Fruit fly (Drosophila melanogaster) whole organism, embryonic: Measurements from ENCODE around the gene dpr15.

Source experiments
- Awh ChIP-seq: fragments of 200-800 bp; sonication (Bioruptor generic); IDR thresholded peaks from 2 replicates; pipeline ENCODE4, ENCODE4 v1.3.6; 2022; ENCODE audit warnings: missing biosample characterization, missing genetic modification characterization
- CG1024 ChIP-seq: fragments of 200-800 bp; sonication (Bioruptor generic); IDR thresholded peaks from 2 replicates; pipeline ENCODE4 v1.3.6; 2022; ENCODE audit warnings: missing biosample characterization, missing genetic modification characterization
- CG12104 ChIP-seq: fragments of 200-800 bp; sonication (Bioruptor generic); optimal IDR thresholded peaks from 3 replicates; lab custom pipeline; 2016; ENCODE audit warnings: missing biosample characterization, missing genetic modification characterization
- CG12299 ChIP-seq: fragments of 200-800 bp; sonication (Bioruptor generic); optimal IDR thresholded peaks from 2 replicates; lab custom pipeline; 2018; ENCODE audit warnings: missing biosample characterization, mild to moderate bottlenecking, missing genetic modification characterization
- CG13894 ChIP-seq: fragments of 200-800 bp; sonication (Bioruptor generic); optimal IDR thresholded peaks from 3 replicates; lab custom pipeline; 2018; ENCODE audit warnings: missing biosample characterization, mild to moderate bottlenecking, missing genetic modification characterization, moderate library complexity
- CG14667 ChIP-seq: fragments of 200-800 bp; sonication (Bioruptor generic); IDR thresholded peaks from 2 replicates; pipeline ENCODE4 v1.3.6; 2022; ENCODE audit warnings: missing biosample characterization, missing genetic modification characterization
- CG15073 ChIP-seq: fragments of 200-800 bp; sonication (Bioruptor generic); optimal IDR thresholded peaks from 2 replicates; lab custom pipeline; 2016; ENCODE audit warnings: missing biosample characterization, missing genetic modification characterization
- CG15269 ChIP-seq: fragments of 200-800 bp; sonication (Bioruptor generic); optimal IDR thresholded peaks from 2 replicates; lab custom pipeline; 2018; ENCODE audit warnings: missing biosample characterization, mild to moderate bottlenecking, missing genetic modification characterization, moderate library complexity
- CG15696 ChIP-seq: fragments of 200-800 bp; sonication (Bioruptor generic); optimal IDR thresholded peaks from 2 replicates; lab custom pipeline; 2019; ENCODE audit warnings: missing biosample characterization, mild to moderate bottlenecking, missing genetic modification characterization, moderate library complexity
- CG1602 ChIP-seq: fragments of 200-800 bp; sonication (Bioruptor generic); optimal IDR thresholded peaks from 3 replicates; lab custom pipeline; 2016; ENCODE audit warnings: missing biosample characterization, missing genetic modification characterization
- CG17612 ChIP-seq: fragments of 200-800 bp; sonication (Bioruptor generic); IDR thresholded peaks from 2 replicates; pipeline ENCODE4 v1.3.6; 2022; ENCODE audit warnings: missing biosample characterization, missing genetic modification characterization
- CG18764 ChIP-seq: fragments of 200-800 bp; sonication (Bioruptor generic); optimal IDR thresholded peaks from 3 replicates; lab custom pipeline; 2016; ENCODE audit warnings: missing biosample characterization, missing genetic modification characterization
- CG30020 ChIP-seq: fragments of 200-800 bp; optimal IDR thresholded peaks from 2 replicates; lab custom pipeline; 2019; ENCODE audit warnings: missing biosample characterization, mild to moderate bottlenecking, missing genetic modification characterization, moderate library complexity
- CG31441 ChIP-seq: fragments of 200-800 bp; sonication (Bioruptor generic); IDR thresholded peaks from 2 replicates; pipeline ENCODE4 v1.3.6; 2022; ENCODE audit warnings: missing biosample characterization, missing genetic modification characterization
- CG3163 ChIP-seq: fragments of 200-800 bp; sonication (Bioruptor generic); optimal IDR thresholded peaks from 3 replicates; lab custom pipeline; 2016; ENCODE audit warnings: missing biosample characterization, missing genetic modification characterization
- CG32532 ChIP-seq: fragments of 200-800 bp; sonication (Bioruptor generic); IDR thresholded peaks from 2 replicates; pipeline ENCODE4 v1.3.6; 2022; ENCODE audit warnings: missing biosample characterization, missing genetic modification characterization
- CG9727 ChIP-seq: fragments of 200-800 bp; sonication (Bioruptor generic); optimal IDR thresholded peaks from 3 replicates; lab custom pipeline; 2017; ENCODE audit warnings: missing biosample characterization, mild to moderate bottlenecking, missing genetic modification characterization
- CG9876 ChIP-seq: fragments of 200-800 bp; sonication (Bioruptor generic); optimal IDR thresholded peaks from 2 replicates; lab custom pipeline; 2016; ENCODE audit warnings: missing biosample characterization, missing genetic modification characterization
- Dbx ChIP-seq: fragments of 200-800 bp; sonication (Bioruptor generic); IDR thresholded peaks from 3 replicates; pipeline ENCODE4 v1.3.6; 2022; ENCODE audit warnings: missing biosample characterization, missing genetic modification characterization
- Dek ChIP-seq: fragments of 200-800 bp; sonication (Bioruptor generic); optimal IDR thresholded peaks from 3 replicates; lab custom pipeline; 2019; ENCODE audit warnings: missing biosample characterization, mild to moderate bottlenecking, missing genetic modification characterization, moderate library complexity
- Dll ChIP-seq: fragments of 200-800 bp; sonication (Bioruptor generic); IDR thresholded peaks from 4 replicates; pipeline ENCODE4 v1.3.6; 2022; ENCODE audit warnings: missing biosample characterization, missing genetic modification characterization; ENCODE audit not compliant: partially characterized antibody
- Fer2 ChIP-seq: fragments of 200-800 bp; sonication (Bioruptor generic); optimal IDR thresholded peaks from 2 replicates; lab custom pipeline; 2018; ENCODE audit warnings: missing biosample characterization, mild to moderate bottlenecking, missing genetic modification characterization, moderate library complexity
- HHEX ChIP-seq: fragments of 200-800 bp; sonication (Bioruptor generic); optimal IDR thresholded peaks from 3 replicates; lab custom pipeline; 2017; ENCODE audit warnings: missing biosample characterization, mild to moderate bottlenecking, missing genetic modification characterization, missing genetic modification reagents
- MESR4 ChIP-seq: fragments of 200-800 bp; sonication (Bioruptor generic); optimal IDR thresholded peaks from 2 replicates; lab custom pipeline; 2018; ENCODE audit warnings: missing biosample characterization, mild to moderate bottlenecking, missing genetic modification characterization, moderate library complexity
- Nf-YB ChIP-seq: fragments of 200-800 bp; sonication (Bioruptor generic); optimal IDR thresholded peaks from 3 replicates; lab custom pipeline; 2019; ENCODE audit warnings: missing biosample characterization, mild to moderate bottlenecking, missing genetic modification characterization, moderate library complexity
- Oli ChIP-seq: fragments of 200-800 bp; sonication (Bioruptor generic); optimal IDR thresholded peaks from 2 replicates; lab custom pipeline; 2018; ENCODE audit warnings: missing biosample characterization, mild to moderate bottlenecking, missing genetic modification characterization, moderate library complexity
- Side ChIP-seq: fragments of 200-800 bp; sonication (Bioruptor generic); optimal IDR thresholded peaks from 2 replicates; lab custom pipeline; 2016; ENCODE audit warnings: missing biosample characterization, missing genetic modification characterization
- Taf1 ChIP-seq: fragments of 200-800 bp; sonication (Bioruptor generic); IDR thresholded peaks from 2 replicates; pipeline ENCODE4 v1.3.6; 2022; ENCODE audit warnings: missing biosample characterization, missing genetic modification characterization
- ato ChIP-seq: fragments of 200-800 bp; sonication (Bioruptor generic); IDR thresholded peaks from 2 replicates; pipeline ENCODE4 v1.3.6; 2022; ENCODE audit warnings: missing biosample characterization, missing genetic modification characterization; ENCODE audit not compliant: partially characterized antibody
- az2 ChIP-seq: fragments of 200-800 bp; sonication (Bioruptor generic); optimal IDR thresholded peaks from 3 replicates; lab custom pipeline; 2016; ENCODE audit warnings: missing biosample characterization, missing genetic modification characterization
- cg ChIP-seq: fragments of 200-800 bp; sonication (Bioruptor generic); optimal IDR thresholded peaks from 3 replicates; lab custom pipeline; 2019; ENCODE audit warnings: missing biosample characterization, mild to moderate bottlenecking, missing genetic modification characterization, moderate library complexity
- chinmo ChIP-seq: fragments of 200-800 bp; sonication (Bioruptor generic); IDR thresholded peaks from 4 replicates; pipeline ENCODE4 v1.3.6; 2022; ENCODE audit warnings: missing biosample characterization, missing genetic modification characterization; ENCODE audit not compliant: partially characterized antibody
- croc ChIP-seq: fragments of 200-800 bp; sonication (Bioruptor generic); conservative IDR thresholded peaks from 3 replicates; pipeline ENCODE4 v1.3.6; 2022; ENCODE audit warnings: missing biosample characterization, missing genetic modification characterization
- ham ChIP-seq: fragments of 200-800 bp; sonication (Bioruptor generic); IDR thresholded peaks from 2 replicates; pipeline ENCODE4 v1.3.6; 2022; ENCODE audit warnings: missing biosample characterization, missing genetic modification characterization
- hbn ChIP-seq: fragments of 200-800 bp; sonication (Bioruptor generic); IDR thresholded peaks from 2 replicates; pipeline ENCODE4 v1.3.6; 2022; ENCODE audit warnings: missing biosample characterization, missing genetic modification characterization; ENCODE audit not compliant: partially characterized antibody
- knrl ChIP-seq: fragments of 200-800 bp; sonication (Bioruptor generic); IDR thresholded peaks from 3 replicates; pipeline ENCODE4 v1.3.6; 2022; ENCODE audit warnings: missing biosample characterization, missing genetic modification characterization; ENCODE audit not compliant: partially characterized antibody
- maf-S ChIP-seq: fragments of 200-800 bp; sonication (Bioruptor generic); optimal IDR thresholded peaks from 2 replicates; lab custom pipeline; 2016; ENCODE audit warnings: missing biosample characterization, missing genetic modification characterization
- mirr ChIP-seq: fragments of 200-800 bp; sonication (Bioruptor generic); optimal IDR thresholded peaks from 3 replicates; lab custom pipeline; 2018; ENCODE audit warnings: missing biosample characterization, mild to moderate bottlenecking, missing genetic modification characterization
- nmo ChIP-seq: fragments of 200-800 bp; sonication (Bioruptor generic); optimal IDR thresholded peaks from 2 replicates; lab custom pipeline; 2018; ENCODE audit warnings: missing biosample characterization, mild to moderate bottlenecking, missing genetic modification characterization, moderate library complexity
- odd ChIP-seq: fragments of 200-800 bp; sonication (Bioruptor generic); optimal IDR thresholded peaks from 2 replicates; lab custom pipeline; 2017; ENCODE audit warnings: missing biosample characterization, mild to moderate bottlenecking, missing genetic modification characterization
- pum ChIP-seq: fragments of 200-800 bp; sonication (Bioruptor generic); optimal IDR thresholded peaks from 2 replicates; lab custom pipeline; 2016; ENCODE audit warnings: missing biosample characterization, missing genetic modification characterization
- row ChIP-seq: fragments of 200-800 bp; sonication (Bioruptor generic); IDR thresholded peaks from 3 replicates; pipeline ENCODE4 v1.3.6; 2022; ENCODE audit warnings: missing biosample characterization, missing genetic modification characterization
- sd ChIP-seq: fragments of 200-800 bp; sonication (Bioruptor generic); optimal IDR thresholded peaks from 3 replicates; lab custom pipeline; 2018; ENCODE audit warnings: missing biosample characterization, mild to moderate bottlenecking, missing genetic modification characterization, moderate library complexity
- sr ChIP-seq: fragments of 200-800 bp; sonication (Bioruptor generic); IDR thresholded peaks from 3 replicates; pipeline ENCODE4 v1.3.6; 2022; ENCODE audit warnings: missing biosample characterization, missing genetic modification characterization
- stwl ChIP-seq: fragments of 200-800 bp; sonication (Bioruptor generic); optimal IDR thresholded peaks from 3 replicates; lab custom pipeline; 2018; ENCODE audit warnings: missing biosample characterization, mild to moderate bottlenecking, missing genetic modification characterization, moderate library complexity
- unc-4 ChIP-seq: fragments of 200-800 bp; sonication (Bioruptor generic); IDR thresholded peaks from 2 replicates; pipeline ENCODE4 v1.3.6; 2022; ENCODE audit warnings: missing biosample characterization, missing genetic modification characterization; ENCODE audit not compliant: partially characterized antibody
- wek ChIP-seq: fragments of 200-800 bp; sonication (Bioruptor generic); optimal IDR thresholded peaks from 3 replicates; lab custom pipeline; 2018; ENCODE audit warnings: missing biosample characterization, mild to moderate bottlenecking, missing genetic modification characterization, moderate library complexity
- yki ChIP-seq: fragments of >200 bp; optimal IDR thresholded peaks from 3 replicates; lab custom pipeline; 2018
- zen ChIP-seq: fragments of 200-800 bp; sonication (Bioruptor generic); optimal IDR thresholded peaks from 3 replicates; lab custom pipeline; 2018; ENCODE audit warnings: missing biosample characterization, mild to moderate bottlenecking, missing genetic modification characterization, moderate library complexity

The dpr15 gene

dm6 chr3R:12128151-12128970 lies 30.0 kb downstream of the dpr15 start, which contains the start of gene CG4702 (continued):
- TF ChIP-seq CG1602 (GFP tag; lab: Kevin White, UChicago) (no peak), Nf-YB (no peak), CG1024 (GFP tag; lab: Robert Waterston, UW) (no peak), CG12104 (GFP tag; lab: Kevin White, UChicago) (no peak), Taf1 (GFP tag; lab: Robert Waterston, UW) (no peak), CG30020 (tag; lab: Kevin White, UChicago) (no peak), cg (no peak), az2 (GFP tag; lab: Kevin White, UChicago) (no peak), croc (GFP tag; lab: Robert Waterston, UW) (no peak), Awh (GFP tag; lab: Robert Waterston, UW) (no peak), Fer2 (tag; lab: Kevin White, UChicago) (no peak), CG13894 (tag; lab: Kevin White, UChicago) (no peak), HHEX (no peak), CG15696 (no peak), CG15073 (GFP tag; lab: Kevin White, UChicago) (no peak), maf-S (GFP tag; lab: Kevin White, UChicago) (no peak), hbn (0 out of 2 replicates have a peak, but pooled peaks have one; percentile 36), knrl (GFP tag; lab: Robert Waterston, UW) (0 out of 3 replicates have a peak, but pooled peaks have one; percentile 36), Side (GFP tag; lab: Kevin White, UChicago) (no peak), stwl (tag; lab: Kevin White, UChicago) (peak; percentile 15), pum (GFP tag; lab: Kevin White, UChicago) (no peak), CG31441 (GFP tag; lab: Robert Waterston, UW) (0 out of 2 replicates have a peak, but pooled peaks have one; percentile 14), zen (tag; lab: Kevin White, UChicago) (peak; percentile 98), odd (no peak), Oli (tag; lab: Kevin White, UChicago) (no peak), ato (GFP tag; lab: Robert Waterston, UW) (no peak), CG15269 (no peak), nmo (GFP tag; lab: Kevin White, UChicago) (no peak), ham (no peak), CG32532 (no peak), CG18764 (GFP tag; lab: Kevin White, UChicago) (no peak), CG14667 (GFP tag; lab: Robert Waterston, UW) (no peak), CG12299 (no peak), sr (GFP tag; lab: Robert Waterston, UW) (no peak), chinmo (GFP tag; lab: Robert Waterston, UW) (no peak), CG9876 (GFP tag; lab: Kevin White, UChicago) (no peak), unc-4 (GFP tag; lab: Robert Waterston, UW) (no peak), row (peak; percentile 63; the same call in 2 of the 3 replicates), Dbx (no peak), CG3163 (GFP tag; lab: Kevin White, UChicago) (no peak), Dll (GFP tag; lab: Robert Waterston, UW) (peak; percentile 35; the same call in 1 of the 4 replicates), CG17612 (GFP tag; lab: Robert Waterston, UW) (no peak), MESR4 (GFP tag; lab: Kevin White, UChicago) (no peak), CG9727 (GFP tag; lab: Kevin White, UChicago) (no peak), mirr (GFP tag; lab: Kevin White, UChicago) (no peak), sd (no peak), Dek (tag; lab: Kevin White, UChicago) (no peak), wek (GFP tag; lab: Kevin White, UChicago) (no peak), yki (lab: Kevin White, UChicago) (no peak)
